Fruit fly (Drosophila melanogaster) S2 (cell line): ENCODE measurements around the gene CG7248.

ENCODE experiments used
- CG8478 ChIP-seq: fragments of >200 bp; optimal IDR thresholded peaks from 2 replicates; lab custom pipeline; 2018
- CTCF ChIP-seq, 2 experiments: fragments of >200 bp; optimal IDR thresholded peaks; 2 replicates each; lab custom pipeline; 2018

dm6 chr3L:11924657-11925056, 29.2 kb upstream of the CG7248 start, which contains the start of gene SdhAL:
- no peak for TF ChIP-seq CTCF (optimal IDR thresholded peaks at IDR 0.05; lab: Kevin White, UChicago)
- no peak for TF ChIP-seq CG8478 (lab: Kevin White, UChicago)
